Worm (Caenorhabditis elegans) whole organism, mixed stage, embryonic: ENCODE data around the gene K01D12.9.

Experiments used
- ceh-43 ChIP-seq: fragments of 200-800 bp; sonication (Bioruptor generic); optimal IDR thresholded peaks from 2 replicates; lab custom pipeline; 2018; ENCODE audit warnings: mild to moderate bottlenecking, missing genetic modification characterization, moderate library complexity, missing compliant biosample characterization
- ces-1 ChIP-seq: fragments of 150-350 bp; optimal IDR thresholded peaks from 2 replicates; lab custom pipeline; 2014; ENCODE audit warnings: missing biosample characterization, missing genetic modification reagents, missing genetic modification characterization
- cnd-1 ChIP-seq: fragments of 200-800 bp; sonication (Bioruptor generic); optimal IDR thresholded peaks from 2 replicates; lab custom pipeline; 2018; ENCODE audit warnings: mild to moderate bottlenecking, missing genetic modification characterization, missing compliant biosample characterization
- elt-1 ChIP-seq: sonication (generic microtip); optimal IDR thresholded peaks from 2 replicates; lab custom pipeline; 2017; ENCODE audit warnings: missing genetic modification characterization, mild to moderate bottlenecking, missing compliant biosample characterization, antibody characterized with exemption, moderate library complexity, borderline replicate concordance; ENCODE audit not compliant: insufficient read depth
- lin-13 ChIP-seq: fragments of 150-350 bp; optimal IDR thresholded peaks from 2 replicates; lab custom pipeline; 2014; ENCODE audit warnings: missing biosample characterization, missing genetic modification characterization
- mab-5 ChIP-seq: fragments of 150-350 bp; optimal IDR thresholded peaks from 2 replicates; lab custom pipeline; 2014; ENCODE audit warnings: missing biosample characterization, missing genetic modification characterization
- nhr-12 ChIP-seq: fragments of 150-350 bp; optimal IDR thresholded peaks from 2 replicates; lab custom pipeline; 2014; ENCODE audit warnings: missing biosample characterization, missing genetic modification characterization
- nhr-237 ChIP-seq: fragments of 150-350 bp; optimal IDR thresholded peaks from 2 replicates; lab custom pipeline; 2014; ENCODE audit warnings: missing biosample characterization, missing genetic modification characterization
- tbx-8 ChIP-seq: fragments of 200-800 bp; sonication (Bioruptor generic); optimal IDR thresholded peaks from 2 replicates; lab custom pipeline; 2018; ENCODE audit warnings: mild to moderate bottlenecking, missing genetic modification characterization, moderate library complexity, missing compliant biosample characterization

DNA sequence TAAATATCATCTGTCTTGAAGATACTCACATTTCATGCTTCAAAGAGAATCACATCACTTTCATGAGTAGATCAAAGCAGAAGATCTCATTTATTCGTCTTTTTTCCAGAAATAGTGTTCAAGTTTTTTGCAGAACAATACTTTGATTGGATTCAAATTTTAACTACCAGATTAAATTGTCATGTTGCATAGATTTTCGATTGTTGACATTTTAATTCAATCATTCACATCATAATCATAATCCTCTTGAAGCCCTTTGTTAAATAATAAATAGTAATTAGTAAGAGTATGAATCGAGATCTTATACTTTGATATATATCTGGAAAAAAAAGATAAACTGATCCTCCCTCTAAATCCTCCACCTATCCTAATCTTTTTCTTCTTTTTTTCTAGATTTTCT is 23.4 kb upstream of the K01D12.9 start:
- TF ChIP-seq tbx-8 (GFP tag; lab: Kevin White, UChicago) (no peak), nhr-12 (tag; lab: Kevin White, UChicago) (no peak), mab-5 (tag; lab: Kevin White, UChicago) (no peak), ces-1 (GFP tag; lab: Kevin White, UChicago) (no peak), lin-13 (no peak), ceh-43 (GFP tag; lab: Kevin White, UChicago) (no peak), cnd-1 (no peak), elt-1 (tag; lab: Kevin White, UChicago) (no peak), nhr-237 (tag; lab: Kevin White, UChicago) (no peak)
